Fruit fly (Drosophila melanogaster) whole organism, embryonic: ENCODE measurements around the gene Tre1.

Experiments
- Antp ChIP-seq: fragments of 200-800 bp; sonication (Bioruptor generic); optimal IDR thresholded peaks from 3 replicates; lab custom pipeline; 2016; ENCODE audit warnings: missing biosample characterization, missing genetic modification characterization
- C15 ChIP-seq: fragments of 200-800 bp; sonication (Bioruptor generic); IDR thresholded peaks from 3 replicates; pipeline ENCODE4 v1.3.6; 2022; ENCODE audit warnings: missing biosample characterization, missing genetic modification characterization
- CG10654 ChIP-seq: fragments of 200-800 bp; sonication (Bioruptor generic); optimal IDR thresholded peaks from 2 replicates; lab custom pipeline; 2016; ENCODE audit warnings: missing biosample characterization, missing genetic modification characterization
- CG11247 ChIP-seq: fragments of 200-800 bp; sonication (Bioruptor generic); IDR thresholded peaks from 2 replicates; pipeline ENCODE4 v1.3.6; 2022; ENCODE audit warnings: missing biosample characterization, missing genetic modification characterization
- CG12744 ChIP-seq: fragments of 200-800 bp; sonication (Bioruptor generic); optimal IDR thresholded peaks from 2 replicates; lab custom pipeline; 2016; ENCODE audit warnings: missing biosample characterization, missing genetic modification characterization
- CG13287 ChIP-seq: fragments of 200-800 bp; sonication (Bioruptor generic); IDR thresholded peaks from 2 replicates; pipeline ENCODE4 v1.3.6; 2022; ENCODE audit warnings: missing biosample characterization, missing genetic modification characterization; ENCODE audit not compliant: partially characterized antibody
- CG14050 ChIP-seq: fragments of 200-800 bp; sonication (Bioruptor generic); IDR thresholded peaks from 3 replicates; pipeline ENCODE4 v1.3.6; 2022; ENCODE audit warnings: missing biosample characterization, missing genetic modification characterization
- CG14965 ChIP-seq: fragments of 200-800 bp; sonication (Bioruptor generic); optimal IDR thresholded peaks from 2 replicates; lab custom pipeline; 2016; ENCODE audit warnings: missing biosample characterization, missing genetic modification characterization, borderline replicate concordance
- CG1602 ChIP-seq: fragments of 200-800 bp; sonication (Bioruptor generic); optimal IDR thresholded peaks from 3 replicates; lab custom pipeline; 2016; ENCODE audit warnings: missing biosample characterization, missing genetic modification characterization
- CG16813 ChIP-seq: fragments of 200-800 bp; sonication (Bioruptor generic); IDR thresholded peaks from 3 replicates; pipeline ENCODE4 v1.3.6; 2022; ENCODE audit warnings: missing biosample characterization, missing genetic modification characterization; ENCODE audit not compliant: partially characterized antibody
- CG1832 ChIP-seq: fragments of 200-800 bp; sonication (Bioruptor generic); optimal IDR thresholded peaks from 2 replicates; lab custom pipeline; 2017; ENCODE audit warnings: missing biosample characterization, mild to moderate bottlenecking, missing genetic modification characterization, inconsistent platforms
- CG18619 ChIP-seq: fragments of 200-800 bp; sonication (Bioruptor generic); optimal IDR thresholded peaks from 3 replicates; lab custom pipeline; 2017; ENCODE audit warnings: missing biosample characterization, mild to moderate bottlenecking, missing genetic modification characterization
- CG30431 ChIP-seq: fragments of 200-800 bp; sonication (Bioruptor generic); optimal IDR thresholded peaks from 2 replicates; lab custom pipeline; 2017; ENCODE audit warnings: missing biosample characterization, missing genetic modification characterization
- CG31365 ChIP-seq: fragments of 200-800 bp; sonication (Bioruptor generic); optimal IDR thresholded peaks from 2 replicates; lab custom pipeline; 2018; ENCODE audit warnings: missing biosample characterization, mild to moderate bottlenecking, missing genetic modification characterization
- CG33557 ChIP-seq: fragments of 200-800 bp; sonication (Bioruptor generic); optimal IDR thresholded peaks from 2 replicates; lab custom pipeline; 2019; ENCODE audit warnings: missing biosample characterization, mild to moderate bottlenecking, missing genetic modification characterization, moderate library complexity
- CG4404 ChIP-seq: fragments of 200-800 bp; sonication (Bioruptor generic); IDR thresholded peaks from 2 replicates; pipeline ENCODE4 v1.3.6; 2022; ENCODE audit warnings: missing biosample characterization, missing genetic modification characterization
- CG4854 ChIP-seq: fragments of 200-800 bp; sonication (Bioruptor generic); optimal IDR thresholded peaks from 2 replicates; lab custom pipeline; 2016; ENCODE audit warnings: missing biosample characterization, missing genetic modification characterization, inconsistent platforms
- CG6854 ChIP-seq: fragments of 200-800 bp; sonication (Bioruptor generic); optimal IDR thresholded peaks from 3 replicates; lab custom pipeline; 2017; ENCODE audit warnings: missing biosample characterization, mild to moderate bottlenecking, missing genetic modification characterization
- CG7745 ChIP-seq: fragments of 200-800 bp; sonication (Bioruptor generic); optimal IDR thresholded peaks from 2 replicates; lab custom pipeline; 2018; ENCODE audit warnings: missing biosample characterization, mild to moderate bottlenecking, missing genetic modification characterization, moderate library complexity
- CG9932 ChIP-seq: fragments of 200-800 bp; sonication (Bioruptor generic); IDR thresholded peaks from 2 replicates; pipeline ENCODE4 v1.3.6; 2022; ENCODE audit warnings: missing biosample characterization, missing genetic modification characterization
- CHES-1-like ChIP-seq: fragments of 200-800 bp; sonication (Bioruptor generic); optimal IDR thresholded peaks from 2 replicates; lab custom pipeline; 2016; ENCODE audit warnings: missing biosample characterization, missing genetic modification characterization
- Dll ChIP-seq: fragments of 200-800 bp; sonication (Bioruptor generic); IDR thresholded peaks from 4 replicates; pipeline ENCODE4 v1.3.6; 2022; ENCODE audit warnings: missing biosample characterization, missing genetic modification characterization; ENCODE audit not compliant: partially characterized antibody
- E2f1 ChIP-seq: fragments of 200-800 bp; sonication (Bioruptor generic); IDR thresholded peaks from 2 replicates; pipeline ENCODE4 v1.3.6; 2022; ENCODE audit warnings: missing biosample characterization, missing genetic modification characterization
- Eip74EF ChIP-seq, 2 experiments: fragments of 200-800 bp in 1 of 2; fragments of >200 bp in 1 of 2; sonication (Bioruptor generic) in 1 of 2; optimal IDR thresholded peaks; 2 replicates each; lab custom pipeline; 2017 to 2019; ENCODE audit warnings: missing biosample characterization in 2 of 2, missing genetic modification characterization in 2 of 2, mild to moderate bottlenecking in 1 of 2, moderate library complexity in 1 of 2
- H2.0 ChIP-seq: fragments of 200-800 bp; sonication (Bioruptor generic); IDR thresholded peaks from 2 replicates; pipeline ENCODE4 v1.3.6; 2022; ENCODE audit warnings: missing biosample characterization, missing genetic modification characterization
- HLH3B ChIP-seq: fragments of 200-800 bp; sonication (Bioruptor generic); IDR thresholded peaks from 2 replicates; pipeline ENCODE4 v1.3.6; 2022; ENCODE audit warnings: missing biosample characterization, missing genetic modification characterization
- Rx ChIP-seq: fragments of 200-800 bp; sonication (Bioruptor generic); IDR thresholded peaks from 2 replicates; pipeline ENCODE4 v1.3.6; 2022; ENCODE audit warnings: missing biosample characterization, missing genetic modification characterization
- Sox100B ChIP-seq: fragments of 200-800 bp; sonication (Bioruptor generic); optimal IDR thresholded peaks from 3 replicates; lab custom pipeline; 2018; ENCODE audit warnings: missing biosample characterization, mild to moderate bottlenecking, missing genetic modification characterization
- Sox102F ChIP-seq: fragments of 200-800 bp; sonication (Bioruptor generic); optimal IDR thresholded peaks from 2 replicates; lab custom pipeline; 2018; ENCODE audit warnings: missing biosample characterization, mild to moderate bottlenecking, missing genetic modification characterization, moderate library complexity
- Sry-δ ChIP-seq: fragments of 200-800 bp; sonication (Bioruptor generic); optimal IDR thresholded peaks from 2 replicates; lab custom pipeline; 2016; ENCODE audit warnings: missing biosample characterization, missing genetic modification characterization
- ara ChIP-seq: fragments of 200-800 bp; sonication (Bioruptor generic); IDR thresholded peaks from 2 replicates; pipeline ENCODE4 v1.3.6; 2022; ENCODE audit warnings: missing biosample characterization, missing genetic modification characterization
- cg ChIP-seq: fragments of 200-800 bp; sonication (Bioruptor generic); optimal IDR thresholded peaks from 3 replicates; lab custom pipeline; 2019; ENCODE audit warnings: missing biosample characterization, mild to moderate bottlenecking, missing genetic modification characterization, moderate library complexity
- ci ChIP-seq: fragments of 200-800 bp; sonication (Bioruptor generic); IDR thresholded peaks from 3 replicates; pipeline ENCODE4 v1.3.6; 2022; ENCODE audit warnings: missing biosample characterization, missing genetic modification characterization
- corto ChIP-seq: fragments of 200-800 bp; sonication (Bioruptor generic); optimal IDR thresholded peaks from 2 replicates; lab custom pipeline; 2016; ENCODE audit warnings: missing biosample characterization, mild to moderate bottlenecking, missing genetic modification characterization, moderate library complexity
- cwo ChIP-seq: fragments of 200-800 bp; sonication (Bioruptor generic); optimal IDR thresholded peaks from 3 replicates; lab custom pipeline; 2017; ENCODE audit warnings: missing biosample characterization, missing genetic modification characterization, mild to moderate bottlenecking, moderate library complexity, missing genetic modification reagents
- eyg ChIP-seq: fragments of 200-800 bp; sonication (Bioruptor generic); optimal IDR thresholded peaks from 3 replicates; lab custom pipeline; 2016; ENCODE audit warnings: missing biosample characterization, missing genetic modification characterization
- fd96Cb ChIP-seq: fragments of 200-800 bp; sonication (Bioruptor generic); optimal IDR thresholded peaks from 2 replicates; lab custom pipeline; 2018; ENCODE audit warnings: missing biosample characterization, mild to moderate bottlenecking, missing genetic modification characterization, moderate library complexity
- gsb ChIP-seq: fragments of 200-800 bp; sonication (Bioruptor generic); IDR thresholded peaks from 2 replicates; pipeline ENCODE4 v1.3.6; 2022; ENCODE audit warnings: missing biosample characterization, missing genetic modification characterization
- lilli ChIP-seq: fragments of 200-800 bp; sonication (Bioruptor generic); optimal IDR thresholded peaks from 3 replicates; lab custom pipeline; 2016; ENCODE audit warnings: missing biosample characterization, missing genetic modification characterization
- lov ChIP-seq, 2 experiments: fragments of 200-800 bp in 1 of 2; fragments of >200 bp in 1 of 2; sonication (Bioruptor generic) in 1 of 2; IDR thresholded peaks in 1 of 2; optimal IDR thresholded peaks in 1 of 2; 2 replicates in 1 of 2; 3 replicates in 1 of 2; pipeline versions ENCODE4 v1.3.6 to Lab custom; 2017 to 2022; ENCODE audit warnings: missing biosample characterization in 1 of 2, missing genetic modification characterization in 1 of 2
- mld ChIP-seq: fragments of 200-800 bp; sonication (Bioruptor generic); IDR thresholded peaks from 3 replicates; pipeline ENCODE4 v1.3.6; 2022; ENCODE audit warnings: missing biosample characterization, missing genetic modification characterization; ENCODE audit not compliant: partially characterized antibody
- nerfin-2 ChIP-seq: fragments of 200-800 bp; sonication (Bioruptor generic); IDR thresholded peaks from 2 replicates; pipeline ENCODE4 v1.3.6; 2022; ENCODE audit warnings: missing biosample characterization, missing genetic modification characterization; ENCODE audit not compliant: partially characterized antibody
- onecut ChIP-seq: fragments of 200-800 bp; sonication (Bioruptor generic); IDR thresholded peaks from 2 replicates; pipeline ENCODE4 v1.3.6; 2022; ENCODE audit warnings: missing biosample characterization, missing genetic modification characterization
- pb ChIP-seq: fragments of 200-800 bp; sonication (Bioruptor generic); optimal IDR thresholded peaks from 3 replicates; lab custom pipeline; 2016; ENCODE audit warnings: missing biosample characterization, missing genetic modification characterization
- pum ChIP-seq: fragments of 200-800 bp; sonication (Bioruptor generic); optimal IDR thresholded peaks from 2 replicates; lab custom pipeline; 2016; ENCODE audit warnings: missing biosample characterization, missing genetic modification characterization
- sob ChIP-seq: fragments of 200-800 bp; sonication (Bioruptor generic); IDR thresholded peaks from 2 replicates; pipeline ENCODE4 v1.3.6; 2022; ENCODE audit warnings: missing biosample characterization, missing genetic modification characterization
- sr ChIP-seq: fragments of 200-800 bp; sonication (Bioruptor generic); IDR thresholded peaks from 3 replicates; pipeline ENCODE4 v1.3.6; 2022; ENCODE audit warnings: missing biosample characterization, missing genetic modification characterization
- usp ChIP-seq: fragments of >200 bp; optimal IDR thresholded peaks from 2 replicates; lab custom pipeline; 2017; ENCODE audit warnings: missing biosample characterization, missing genetic modification characterization
- zen ChIP-seq: fragments of 200-800 bp; sonication (Bioruptor generic); optimal IDR thresholded peaks from 3 replicates; lab custom pipeline; 2018; ENCODE audit warnings: missing biosample characterization, mild to moderate bottlenecking, missing genetic modification characterization, moderate library complexity

Gene Tre1

dm6 chrX:5689417-5690215 lies 9.8 kb upstream of the Tre1 start, which contains the start of the genes PGAP1 and cv (continued):
- no peak for TF ChIP-seq ara (GFP tag; lab: Robert Waterston, UW)
- TF ChIP-seq cwo (GFP tag; lab: Kevin White, UChicago) = no peak
- no peak for TF ChIP-seq usp (GFP tag; lab: Kevin White, UChicago)
- peak; percentile 80 for TF ChIP-seq CG13287 (GFP tag; lab: Robert Waterston, UW)
- no peak for TF ChIP-seq pum (GFP tag; lab: Kevin White, UChicago)
- no peak for TF ChIP-seq CG18619 (GFP tag; lab: Kevin White, UChicago)
- no peak for TF ChIP-seq fd96Cb (tag; lab: Kevin White, UChicago)
- no peak for TF ChIP-seq C15 (GFP tag; lab: Robert Waterston, UW)
- TF ChIP-seq zen = no peak
- TF ChIP-seq CG7745 = no peak
- TF ChIP-seq CG31365 (tag; lab: Kevin White, UChicago) = no peak
- TF ChIP-seq pb (GFP tag; lab: Kevin White, UChicago) = no peak
- no peak for TF ChIP-seq E2f1 (GFP tag; lab: Robert Waterston, UW)
- TF ChIP-seq Sry-δ (GFP tag; lab: Kevin White, UChicago) = peak; percentile 81
- no peak for TF ChIP-seq onecut (GFP tag; lab: Robert Waterston, UW)
- TF ChIP-seq lov (optimal IDR thresholded peaks at IDR 0.05; lab: Kevin White, UChicago) = no peak
- TF ChIP-seq lov (GFP tag; IDR thresholded peaks at IDR 0.05; lab: Robert Waterston, UW) = no peak
- no peak for TF ChIP-seq CG33557 (GFP tag; lab: Kevin White, UChicago)
- TF ChIP-seq CG1832 (GFP tag; lab: Kevin White, UChicago) = no peak
- TF ChIP-seq ci (GFP tag; lab: Robert Waterston, UW) = peak; percentile 11; the same call in 1 of the 3 replicates
- no peak for TF ChIP-seq sob (GFP tag; lab: Robert Waterston, UW)
- no peak for TF ChIP-seq CG4404 (GFP tag; lab: Robert Waterston, UW)
- TF ChIP-seq HLH3B = no peak
- no peak for TF ChIP-seq CG30431 (GFP tag; lab: Kevin White, UChicago)
- TF ChIP-seq mld = 0 out of 3 replicates have a peak, but pooled peaks have one; percentile 37
- TF ChIP-seq Rx (GFP tag; lab: Robert Waterston, UW) = no peak
- TF ChIP-seq Sox100B (GFP tag; lab: Kevin White, UChicago) = no peak
- no peak for TF ChIP-seq gsb (GFP tag; lab: Robert Waterston, UW)
- peak; percentile 58 for TF ChIP-seq lilli (GFP tag; lab: Kevin White, UChicago)
- no peak for TF ChIP-seq Antp (GFP tag; lab: Kevin White, UChicago)
- peak; percentile 71 for TF ChIP-seq CG16813
- TF ChIP-seq H2.0 (GFP tag; lab: Robert Waterston, UW) = no peak
- no peak for TF ChIP-seq CG6854 (GFP tag; lab: Kevin White, UChicago)
- no peak for TF ChIP-seq CG14050 (GFP tag; lab: Robert Waterston, UW)
- TF ChIP-seq Eip74EF (GFP tag; optimal IDR thresholded peaks at IDR 0.05; lab: Kevin White, UChicago) = no peak
- no peak for TF ChIP-seq sr
- TF ChIP-seq CG10654 (GFP tag; lab: Kevin White, UChicago) = peak; percentile 11
- peak; percentile 48; the same call in 1 of the 2 replicates for TF ChIP-seq nerfin-2 (GFP tag; lab: Robert Waterston, UW)
- no peak for TF ChIP-seq corto (GFP tag; lab: Kevin White, UChicago)
- peak; percentile 14 for TF ChIP-seq Sox102F (GFP tag; lab: Kevin White, UChicago)
- TF ChIP-seq CG9932 (GFP tag; lab: Robert Waterston, UW) = peak; percentile 63
- TF ChIP-seq CHES-1-like (GFP tag; lab: Kevin White, UChicago) = no peak
- TF ChIP-seq CG12744 (GFP tag; lab: Kevin White, UChicago) = no peak
- peak; percentile 16 for TF ChIP-seq CG1602
- TF ChIP-seq CG11247 = no peak
- TF ChIP-seq CG14965 = no peak
- TF ChIP-seq CG4854 (GFP tag; lab: Kevin White, UChicago) = no peak
- TF ChIP-seq cg (GFP tag; lab: Kevin White, UChicago) = peak; percentile 92
- TF ChIP-seq Dll (GFP tag; lab: Robert Waterston, UW) = peak; percentile 79
- no peak for TF ChIP-seq eyg (GFP tag; lab: Kevin White, UChicago)
